Worm (Caenorhabditis elegans) whole organism, L1 larva: ENCODE results near the gene tig-2.

Experiments used
- C04F5.9 ChIP-seq: sonication (generic microtip); optimal IDR thresholded peaks from 2 replicates; lab custom pipeline; 2016; ENCODE audit warnings: missing genetic modification characterization, missing compliant biosample characterization
- blmp-1 ChIP-seq: fragments of 150-350 bp; optimal IDR thresholded peaks from 2 replicates; lab custom pipeline; 2014; ENCODE audit warnings: missing biosample characterization, missing genetic modification characterization
- ceh-63 ChIP-seq: fragments of 200-800 bp; sonication (Bioruptor generic); optimal IDR thresholded peaks from 2 replicates; lab custom pipeline; 2018; ENCODE audit warnings: mild to moderate bottlenecking, missing genetic modification characterization, missing compliant biosample characterization
- ceh-88 ChIP-seq: fragments of 200-800 bp; sonication (Bioruptor generic); IDR thresholded peaks from 2 replicates; pipeline ENCODE4 v1.3.6; 2022; ENCODE audit warnings: missing genetic modification characterization, missing compliant biosample characterization
- ces-1 ChIP-seq: fragments of 150-350 bp; optimal IDR thresholded peaks from 2 replicates; lab custom pipeline; 2014; ENCODE audit warnings: missing biosample characterization, missing genetic modification reagents, missing genetic modification characterization
- efl-3 ChIP-seq: fragments of 200-800 bp; sonication (Bioruptor generic); optimal IDR thresholded peaks from 2 replicates; lab custom pipeline; 2018; ENCODE audit warnings: mild to moderate bottlenecking, missing genetic modification characterization, missing compliant biosample characterization
- elt-3 ChIP-seq, 6 experiments: fragments of 150-350 bp in 1 of 6; sonication (generic microtip); optimal IDR thresholded peaks; 2 replicates each; lab custom pipeline; 2017 to 2018; ENCODE audit warnings: missing biosample characterization in 6 of 6, missing genetic modification characterization in 6 of 6, inconsistent platforms in 1 of 6
- lin-13 ChIP-seq: fragments of 150-350 bp; optimal IDR thresholded peaks from 2 replicates; lab custom pipeline; 2014; ENCODE audit warnings: missing biosample characterization, missing genetic modification reagents, missing genetic modification characterization
- lin-39 ChIP-seq: fragments of 150-350 bp; optimal IDR thresholded peaks from 2 replicates; lab custom pipeline; 2014; ENCODE audit warnings: missing biosample characterization, missing genetic modification reagents, missing genetic modification characterization
- mdl-1 ChIP-seq, 2 experiments: fragments of 150-350 bp; optimal IDR thresholded peaks; 2 replicates each; lab custom pipeline; 2014 to 2017; ENCODE audit warnings: missing biosample characterization in 2 of 2, missing genetic modification characterization in 2 of 2, inconsistent platforms in 1 of 2
- mep-1 ChIP-seq: fragments of 150-350 bp; optimal IDR thresholded peaks from 2 replicates; lab custom pipeline; 2014; ENCODE audit warnings: missing biosample characterization, missing genetic modification characterization
- nhr-12 ChIP-seq: sonication (generic microtip); optimal IDR thresholded peaks from 2 replicates; lab custom pipeline; 2017; ENCODE audit warnings: missing biosample characterization, missing genetic modification characterization
- nhr-28 ChIP-seq: fragments of 150-350 bp; optimal IDR thresholded peaks from 2 replicates; lab custom pipeline; 2014; ENCODE audit warnings: missing biosample characterization, missing genetic modification characterization
- nhr-71 ChIP-seq: sonication (generic microtip); optimal IDR thresholded peaks from 2 replicates; lab custom pipeline; 2016; ENCODE audit warnings: mild to moderate bottlenecking, missing genetic modification characterization, moderate library complexity, missing compliant biosample characterization

- TF ChIP-seq mep-1 (no peak), nhr-71 (tag; lab: Kevin White, UChicago) (no peak), mdl-1 (tag; optimal IDR thresholded peaks at IDR 0.05; lab: Kevin White, UChicago) (no peak), ceh-63 (GFP tag; lab: Kevin White, UChicago) (no peak), nhr-12 (tag; lab: Kevin White, UChicago) (no peak), lin-39 (tag; lab: Kevin White, UChicago) (no peak), elt-3 (tag; optimal IDR thresholded peaks at IDR 0.05; lab: Kevin White, UChicago) (no peak), blmp-1 (tag; lab: Kevin White, UChicago) (no peak), efl-3 (GFP tag; lab: Kevin White, UChicago) (no peak), nhr-28 (tag; lab: Kevin White, UChicago) (no peak), lin-13 (no peak), ceh-88 (GFP tag; lab: Robert Waterston, UW) (no peak), ces-1 (no peak), C04F5.9 (no peak)
Observed at ce11 chrV:4758540-4758939, 28.6 kb upstream of the tig-2 start.
